Worm (Caenorhabditis elegans): ENCODE data around the gene F32E10.5.

The F32E10.5 gene

DNA sequence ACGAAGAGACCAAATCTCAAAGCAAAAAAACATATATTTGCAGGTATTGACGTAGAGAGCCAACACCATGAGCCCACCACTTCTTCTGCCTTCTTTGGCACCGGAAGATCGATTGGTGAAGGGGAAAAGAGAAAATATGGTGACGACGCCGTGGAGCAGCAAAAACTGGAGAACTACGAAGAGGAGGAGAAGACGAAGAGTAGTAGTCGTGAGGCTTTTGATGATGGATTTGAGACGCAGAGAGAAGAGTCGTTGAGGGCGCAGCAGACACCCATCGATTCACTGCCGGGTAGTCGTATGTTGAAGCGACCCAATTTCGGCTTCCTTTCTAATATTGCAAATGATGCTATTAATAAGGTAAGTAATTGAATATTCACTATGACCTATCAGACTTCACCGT is 33.2 kb upstream of the F32E10.5 start:
- TF ChIP-seq nhr-237 (tag; optimal IDR thresholded peaks at IDR 0.05), result no peak
- no peak for TF ChIP-seq ztf-11 (tag; optimal IDR thresholded peaks at IDR 0.05)
- no peak for TF ChIP-seq nhr-129 (tag; optimal IDR thresholded peaks at IDR 0.05)
- no peak for TF ChIP-seq aly-2 (tag; optimal IDR thresholded peaks at IDR 0.05)
- no peak for TF ChIP-seq ztf-1 (GFP tag; conservative IDR thresholded peaks at IDR 0.05)
- no peak for TF ChIP-seq sma-3 (GFP tag; optimal IDR thresholded peaks at IDR 0.05)
- TF ChIP-seq Y55F3AM.14 (GFP tag; optimal IDR thresholded peaks at IDR 0.05), result no peak
- peak; percentile 8 for TF ChIP-seq sma-9 (GFP tag; optimal IDR thresholded peaks at IDR 0.05)
- TF ChIP-seq sma-9 (tag; optimal IDR thresholded peaks at IDR 0.05), result no peak
- no peak for TF ChIP-seq elt-3 (tag; optimal IDR thresholded peaks at IDR 0.05)
- peak; percentile 45 for TF ChIP-seq unc-55 (GFP tag; optimal IDR thresholded peaks at IDR 0.05)
- TF ChIP-seq dmd-4 (tag; optimal IDR thresholded peaks at IDR 0.05), result no peak

DNA sequence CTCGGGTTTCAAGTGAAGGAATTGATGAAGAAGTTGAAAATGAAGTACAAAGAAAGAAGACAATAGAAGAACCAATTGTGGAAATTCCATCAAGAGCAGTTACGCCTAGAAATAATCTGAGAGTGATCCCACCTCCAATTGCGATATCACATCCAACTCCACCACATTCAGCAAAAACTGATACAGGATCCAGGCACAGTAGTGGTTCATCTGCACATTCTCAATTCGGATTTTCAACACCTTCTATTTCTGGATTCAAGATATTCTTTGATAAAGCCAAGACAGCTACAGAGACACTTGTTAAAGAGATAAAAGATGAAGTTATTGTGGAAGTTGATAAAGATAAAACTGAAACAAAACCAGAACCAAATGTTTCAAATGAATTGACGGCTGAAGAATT is 29.9 kb upstream of the F32E10.5 start:
- TF ChIP-seq mdl-1 (tag; optimal IDR thresholded peaks at IDR 0.05) (no peak), blmp-1 (tag; optimal IDR thresholded peaks at IDR 0.05; ENCODE audit: insufficient read depth) (no peak), skn-1 (tag; optimal IDR thresholded peaks at IDR 0.05) (no peak), mab-5 (tag; optimal IDR thresholded peaks at IDR 0.05) (no peak), ceh-16 (tag; optimal IDR thresholded peaks at IDR 0.05) (no peak), nhr-10 (tag; optimal IDR thresholded peaks at IDR 0.05) (no peak), F13H6.1 (tag; optimal IDR thresholded peaks at IDR 0.05) (no peak), sma-3 (GFP tag; optimal IDR thresholded peaks at IDR 0.05) (no peak), nhr-129 (tag; optimal IDR thresholded peaks at IDR 0.05) (no peak), unc-62 (GFP tag; optimal IDR thresholded peaks at IDR 0.05) (no peak), peb-1 (tag; optimal IDR thresholded peaks at IDR 0.05) (no peak), nhr-23 (tag; optimal IDR thresholded peaks at IDR 0.05) (no peak), unc-55 (GFP tag; optimal IDR thresholded peaks at IDR 0.05) (no peak), nhr-21 (tag; optimal IDR thresholded peaks at IDR 0.05) (no peak), aly-2 (tag; optimal IDR thresholded peaks at IDR 0.05) (no peak), crh-2 (tag; optimal IDR thresholded peaks at IDR 0.05) (no peak), snpc-4 (tag; optimal IDR thresholded peaks at IDR 0.05) (no peak), lsy-2 (tag; optimal IDR thresholded peaks at IDR 0.05) (no peak)

DNA sequence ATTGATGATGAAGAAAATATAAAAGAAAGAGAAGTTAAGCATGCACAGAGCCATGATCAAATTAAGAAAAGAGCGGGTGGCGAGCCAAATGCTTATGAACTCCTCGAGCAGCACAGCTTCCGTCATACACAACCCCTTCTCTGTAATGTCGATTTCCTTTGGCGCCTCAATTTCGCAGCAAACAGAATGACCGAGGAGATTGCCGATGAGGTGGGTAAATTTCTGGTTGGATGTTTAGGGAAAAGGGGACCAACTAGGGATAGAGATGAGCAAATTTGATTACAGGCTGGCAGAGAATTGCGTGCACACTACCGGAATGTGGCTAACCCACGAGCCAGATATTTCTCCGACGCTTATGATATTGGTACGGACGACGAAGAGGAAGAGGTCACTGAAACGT is 27.2 kb upstream of the F32E10.5 start:
- TF ChIP-seq unc-62 (GFP tag; optimal IDR thresholded peaks at IDR 0.05) (no peak), nhr-23 (tag; optimal IDR thresholded peaks at IDR 0.05) (no peak), Y55F3AM.14 (GFP tag; optimal IDR thresholded peaks at IDR 0.05) (no peak), C34F6.9 (tag; optimal IDR thresholded peaks at IDR 0.05) (no peak), nhr-237 (tag; optimal IDR thresholded peaks at IDR 0.05) (no peak), ZK546.5 (tag; optimal IDR thresholded peaks at IDR 0.05) (no peak), alr-1 (tag; optimal IDR thresholded peaks at IDR 0.05) (no peak), nhr-10 (tag; optimal IDR thresholded peaks at IDR 0.05) (no peak), ama-1 (optimal IDR thresholded peaks at IDR 0.05) (no peak), ceh-82 (tag; optimal IDR thresholded peaks at IDR 0.05) (no peak), ztf-1 (GFP tag; conservative IDR thresholded peaks at IDR 0.05) (no peak), elt-1 (tag; optimal IDR thresholded peaks at IDR 0.05) (no peak), egl-27 (tag; optimal IDR thresholded peaks at IDR 0.05) (no peak)

DNA sequence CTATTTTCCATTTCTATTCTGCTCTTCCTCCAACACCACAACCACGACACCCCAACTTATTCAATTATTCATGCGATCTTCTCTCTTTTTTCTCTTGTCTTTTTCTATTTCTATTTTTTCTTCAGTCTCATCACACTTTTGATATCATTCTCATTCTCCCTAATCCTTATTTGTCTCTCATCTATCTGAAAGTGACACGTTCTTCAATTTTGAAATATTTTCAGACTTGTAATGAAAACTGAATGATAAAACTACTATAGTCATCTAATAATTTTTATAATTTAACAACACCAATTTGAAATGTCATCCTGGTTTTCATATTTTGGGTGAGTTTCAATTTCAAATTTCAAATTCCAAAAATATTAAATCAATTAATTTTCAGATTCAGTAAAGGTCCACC is 10.4 kb upstream of the F32E10.5 start, which contains the start of gene cla-1:
TSS of gene cla-1 (plus strand) at position 301 of the 400 bp plus-strand sequence.
- TF ChIP-seq sem-4 (tag; optimal IDR thresholded peaks at IDR 0.05), result peak; percentile 45
- no peak for TF ChIP-seq dmd-4 (tag; optimal IDR thresholded peaks at IDR 0.05)
- TF ChIP-seq nhr-10 (tag; optimal IDR thresholded peaks at IDR 0.05), result no peak
- no peak for TF ChIP-seq nhr-11 (tag; optimal IDR thresholded peaks at IDR 0.05)
- TF ChIP-seq F13H6.1 (tag; optimal IDR thresholded peaks at IDR 0.05), result no peak
- TF ChIP-seq nhr-23 (tag; optimal IDR thresholded peaks at IDR 0.05), result no peak
- TF ChIP-seq unc-55 (GFP tag; optimal IDR thresholded peaks at IDR 0.05), result peak; percentile 46
- TF ChIP-seq zag-1 (tag; optimal IDR thresholded peaks at IDR 0.05), result no peak

DNA sequence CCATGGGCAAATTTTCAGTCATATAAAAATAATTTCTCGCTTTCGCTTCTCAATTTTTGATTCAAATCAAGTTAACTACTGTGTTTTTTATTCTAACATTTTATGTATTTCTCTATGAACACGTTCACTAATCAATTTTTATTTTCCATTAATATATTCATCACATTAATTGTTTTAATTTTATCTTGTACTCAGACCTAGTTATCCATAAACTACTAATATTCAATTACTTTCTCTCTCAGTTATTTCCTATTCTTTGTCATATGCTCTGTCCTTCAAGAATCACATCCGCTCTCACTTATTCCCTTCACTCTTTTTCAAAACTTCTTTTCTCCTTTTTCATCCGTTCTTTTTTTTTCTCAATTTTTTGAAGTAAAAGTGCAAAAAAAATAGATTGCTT is 8.8 kb upstream of the F32E10.5 start:
- TF ChIP-seq ceh-82 (tag; optimal IDR thresholded peaks at IDR 0.05) (no peak), lsy-2 (tag; optimal IDR thresholded peaks at IDR 0.05) (no peak), fos-1 (tag; optimal IDR thresholded peaks at IDR 0.05) (no peak), F13H6.1 (tag; optimal IDR thresholded peaks at IDR 0.05) (no peak), R02D3.7 (tag; optimal IDR thresholded peaks at IDR 0.05) (no peak), dmd-4 (tag; optimal IDR thresholded peaks at IDR 0.05) (no peak), sma-3 (GFP tag; optimal IDR thresholded peaks at IDR 0.05) (no peak), elt-3 (tag; optimal IDR thresholded peaks at IDR 0.05) (no peak), skn-1 (tag; optimal IDR thresholded peaks at IDR 0.05) (no peak), crh-2 (tag; optimal IDR thresholded peaks at IDR 0.05) (no peak), nhr-12 (tag; optimal IDR thresholded peaks at IDR 0.05) (no peak), mab-5 (tag; optimal IDR thresholded peaks at IDR 0.05) (no peak), gmeb-1 (tag; optimal IDR thresholded peaks at IDR 0.05) (no peak), sem-4 (tag; optimal IDR thresholded peaks at IDR 0.05) (no peak)
